Fruit fly (Drosophila melanogaster): ENCODE measurements around the gene CG46316.

DNA sequence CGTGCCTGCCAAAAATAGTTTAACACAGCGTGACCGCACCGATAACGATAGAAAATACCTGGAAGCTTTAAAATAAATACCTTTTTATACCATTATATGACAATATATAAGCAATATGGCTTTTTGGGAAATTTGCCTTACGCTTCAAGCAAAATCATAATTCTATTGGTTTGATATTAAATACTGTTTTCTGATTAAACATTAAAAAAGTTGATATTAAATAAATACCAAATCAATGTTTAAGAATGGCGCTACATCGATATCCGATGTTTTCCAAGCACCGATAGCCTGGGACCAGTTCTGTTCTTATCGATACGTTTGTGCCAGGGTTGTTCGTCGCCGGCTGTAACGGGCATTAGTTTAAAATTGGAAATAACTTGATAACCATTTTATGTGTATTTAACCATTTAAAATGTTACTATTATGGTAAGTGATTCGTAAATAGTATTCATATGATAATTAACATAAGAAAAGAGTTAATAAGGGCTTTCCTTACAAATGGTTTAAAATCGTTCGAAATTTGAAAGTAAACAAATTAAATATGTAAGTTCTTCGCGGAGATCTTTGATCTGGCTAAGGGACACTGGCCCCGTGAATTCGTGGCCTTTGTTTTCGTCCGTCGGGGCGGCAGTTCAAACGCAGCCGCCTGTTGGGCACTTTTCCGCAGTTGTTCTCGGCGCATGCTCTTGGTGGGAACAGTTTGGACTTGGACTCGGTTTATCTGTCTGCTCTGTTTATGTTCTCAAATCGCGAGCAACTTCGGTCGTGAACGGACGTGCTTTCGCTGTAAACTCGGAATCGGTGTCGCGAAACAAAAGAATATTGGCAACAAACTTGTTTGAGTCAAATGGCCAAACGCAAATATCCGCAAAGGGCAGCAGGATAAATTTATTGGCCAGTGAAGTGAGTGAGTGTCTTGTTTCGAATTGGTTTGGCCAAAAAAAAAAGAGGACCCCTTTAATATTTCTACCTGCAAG lies 7.0 kb downstream of the CG46316 start, which contains the start of the genes CG13630 and tok:
- TF ChIP-seq pad (GFP tag; optimal IDR thresholded peaks at IDR 0.05): no peak
- TF ChIP-seq CG14711 (tag; optimal IDR thresholded peaks at IDR 0.05): no peak
- no peak for TF ChIP-seq Hr96 (GFP tag; optimal IDR thresholded peaks at IDR 0.05)
- TF ChIP-seq CG11617 (GFP tag; optimal IDR thresholded peaks at IDR 0.05): no peak
- no peak for TF ChIP-seq tj (GFP tag; optimal IDR thresholded peaks at IDR 0.05)

Data from whole organism, adult.